Fruit fly (Drosophila melanogaster) whole organism, embryonic: ENCODE data around the gene trx.

Experiments used
- Bdp1 ChIP-seq: fragments of 200-800 bp; sonication (Bioruptor generic); optimal IDR thresholded peaks from 3 replicates; lab custom pipeline; 2016; ENCODE audit warnings: missing biosample characterization, missing genetic modification characterization
- CG10209 ChIP-seq: fragments of 200-800 bp; sonication (Bioruptor generic); optimal IDR thresholded peaks from 3 replicates; lab custom pipeline; 2017; ENCODE audit warnings: missing biosample characterization, mild to moderate bottlenecking, missing genetic modification characterization, missing genetic modification reagents
- CG10267 ChIP-seq: fragments of 200-800 bp; sonication (Bioruptor generic); optimal IDR thresholded peaks from 2 replicates; lab custom pipeline; 2018; ENCODE audit warnings: missing biosample characterization, mild to moderate bottlenecking, missing genetic modification characterization, moderate library complexity
- CG10274 ChIP-seq: fragments of 200-800 bp; sonication (Bioruptor generic); optimal IDR thresholded peaks from 3 replicates; lab custom pipeline; 2017; ENCODE audit warnings: missing biosample characterization, mild to moderate bottlenecking, missing genetic modification characterization
- CG11085 ChIP-seq: fragments of 200-800 bp; sonication (Bioruptor generic); IDR thresholded peaks from 2 replicates; pipeline ENCODE4 v1.3.6; 2022; ENCODE audit warnings: missing biosample characterization, missing genetic modification characterization
- CG11504 ChIP-seq: fragments of 200-800 bp; sonication (Bioruptor generic); optimal IDR thresholded peaks from 3 replicates; lab custom pipeline; 2019; ENCODE audit warnings: missing biosample characterization, mild to moderate bottlenecking, missing genetic modification characterization, moderate library complexity
- CG12104 ChIP-seq: fragments of 200-800 bp; sonication (Bioruptor generic); optimal IDR thresholded peaks from 3 replicates; lab custom pipeline; 2016; ENCODE audit warnings: missing biosample characterization, missing genetic modification characterization
- CG14441 ChIP-seq: fragments of 200-800 bp; sonication (Bioruptor generic); IDR thresholded peaks from 2 replicates; pipeline ENCODE4 v1.3.6; 2022; ENCODE audit warnings: missing biosample characterization, missing genetic modification characterization
- CG15073 ChIP-seq: fragments of 200-800 bp; sonication (Bioruptor generic); optimal IDR thresholded peaks from 2 replicates; lab custom pipeline; 2016; ENCODE audit warnings: missing biosample characterization, missing genetic modification characterization
- CG15514 ChIP-seq: fragments of 200-800 bp; sonication (Bioruptor generic); optimal IDR thresholded peaks from 3 replicates; lab custom pipeline; 2017; ENCODE audit warnings: missing biosample characterization, missing genetic modification characterization, mild to moderate bottlenecking, moderate library complexity, missing genetic modification reagents
- CG18619 ChIP-seq: fragments of 200-800 bp; sonication (Bioruptor generic); optimal IDR thresholded peaks from 3 replicates; lab custom pipeline; 2017; ENCODE audit warnings: missing biosample characterization, mild to moderate bottlenecking, missing genetic modification characterization
- CG32772 ChIP-seq: fragments of 200-800 bp; sonication (Bioruptor generic); IDR thresholded peaks from 2 replicates; pipeline ENCODE4 v1.3.6; 2022; ENCODE audit warnings: missing biosample characterization, missing genetic modification characterization
- CG34422 ChIP-seq: fragments of 200-800 bp; sonication (Bioruptor generic); IDR thresholded peaks from 3 replicates; pipeline ENCODE4 v1.3.6; 2022; ENCODE audit warnings: missing biosample characterization, missing genetic modification characterization
- CG43689 ChIP-seq: fragments of 200-800 bp; sonication (Bioruptor generic); IDR thresholded peaks from 2 replicates; pipeline ENCODE4 v1.3.6; 2022; ENCODE audit warnings: missing biosample characterization, missing genetic modification characterization
- CG6654 ChIP-seq: fragments of 200-800 bp; sonication (Bioruptor generic); optimal IDR thresholded peaks from 2 replicates; lab custom pipeline; 2017; ENCODE audit warnings: missing biosample characterization, mild to moderate bottlenecking, missing genetic modification characterization
- CG6791 ChIP-seq: fragments of 200-800 bp; sonication (Bioruptor generic); IDR thresholded peaks from 3 replicates; pipeline ENCODE4 v1.3.6; 2022; ENCODE audit warnings: missing biosample characterization, missing genetic modification characterization; ENCODE audit not compliant: partially characterized antibody
- CG9437 ChIP-seq: fragments of 200-800 bp; sonication (Bioruptor generic); optimal IDR thresholded peaks from 2 replicates; lab custom pipeline; 2018; ENCODE audit warnings: missing biosample characterization, mild to moderate bottlenecking, missing genetic modification characterization
- CHES-1-like ChIP-seq: fragments of 200-800 bp; sonication (Bioruptor generic); optimal IDR thresholded peaks from 2 replicates; lab custom pipeline; 2016; ENCODE audit warnings: missing biosample characterization, missing genetic modification characterization
- Doc3 ChIP-seq: fragments of 200-800 bp; sonication (Bioruptor generic); IDR thresholded peaks from 3 replicates; pipeline ENCODE4 v1.3.6; 2022; ENCODE audit warnings: missing biosample characterization, missing genetic modification characterization; ENCODE audit not compliant: partially characterized antibody
- HHEX ChIP-seq: fragments of 200-800 bp; sonication (Bioruptor generic); optimal IDR thresholded peaks from 3 replicates; lab custom pipeline; 2017; ENCODE audit warnings: missing biosample characterization, mild to moderate bottlenecking, missing genetic modification characterization, missing genetic modification reagents
- Hmr ChIP-seq: fragments of 200-800 bp; sonication (Bioruptor generic); optimal IDR thresholded peaks from 3 replicates; lab custom pipeline; 2017; ENCODE audit warnings: mild to moderate bottlenecking, missing biosample characterization, missing genetic modification reagents, missing genetic modification characterization
- Hsf ChIP-seq: fragments of 200-800 bp; sonication (Bioruptor generic); optimal IDR thresholded peaks from 3 replicates; lab custom pipeline; 2016; ENCODE audit warnings: missing biosample characterization, missing genetic modification characterization
- Jarid2 ChIP-seq: fragments of 200-800 bp; sonication (Bioruptor generic); optimal IDR thresholded peaks from 3 replicates; lab custom pipeline; 2017; ENCODE audit warnings: mild to moderate bottlenecking, missing biosample characterization, missing genetic modification reagents, missing genetic modification characterization
- TFAM ChIP-seq: fragments of 200-800 bp; sonication (Bioruptor generic); optimal IDR thresholded peaks from 2 replicates; lab custom pipeline; 2017; ENCODE audit warnings: missing biosample characterization, missing genetic modification characterization, inconsistent platforms
- ac ChIP-seq: fragments of 200-800 bp; sonication (Bioruptor generic); optimal IDR thresholded peaks from 3 replicates; lab custom pipeline; 2017; ENCODE audit warnings: missing biosample characterization, mild to moderate bottlenecking, missing genetic modification characterization
- az2 ChIP-seq: fragments of 200-800 bp; sonication (Bioruptor generic); optimal IDR thresholded peaks from 3 replicates; lab custom pipeline; 2016; ENCODE audit warnings: missing biosample characterization, missing genetic modification characterization
- br ChIP-seq: fragments of >200 bp; optimal IDR thresholded peaks from 2 replicates; lab custom pipeline; 2017
- cato ChIP-seq: fragments of 200-800 bp; sonication (Bioruptor generic); optimal IDR thresholded peaks from 2 replicates; lab custom pipeline; 2016; ENCODE audit warnings: missing biosample characterization, missing genetic modification characterization, borderline replicate concordance
- dati ChIP-seq: fragments of 200-800 bp; sonication (Bioruptor generic); IDR thresholded peaks from 2 replicates; pipeline ENCODE4 v1.3.6; 2022; ENCODE audit warnings: missing biosample characterization, missing genetic modification characterization
- dimm ChIP-seq: fragments of 200-800 bp; sonication (Bioruptor generic); IDR thresholded peaks from 2 replicates; pipeline ENCODE4 v1.3.6; 2022; ENCODE audit warnings: missing biosample characterization, missing genetic modification characterization
- en ChIP-seq: fragments of 200-800 bp; sonication (Bioruptor generic); optimal IDR thresholded peaks from 2 replicates; lab custom pipeline; 2016; ENCODE audit warnings: missing biosample characterization, missing genetic modification characterization
- eyg ChIP-seq: fragments of 200-800 bp; sonication (Bioruptor generic); optimal IDR thresholded peaks from 3 replicates; lab custom pipeline; 2016; ENCODE audit warnings: missing biosample characterization, missing genetic modification characterization
- fd96Cb ChIP-seq: fragments of 200-800 bp; sonication (Bioruptor generic); optimal IDR thresholded peaks from 2 replicates; lab custom pipeline; 2018; ENCODE audit warnings: missing biosample characterization, mild to moderate bottlenecking, missing genetic modification characterization, moderate library complexity
- fu2 ChIP-seq: fragments of 200-800 bp; sonication (Bioruptor generic); optimal IDR thresholded peaks from 2 replicates; lab custom pipeline; 2016; ENCODE audit warnings: missing biosample characterization, missing genetic modification characterization
- gce ChIP-seq: fragments of 200-800 bp; sonication (Bioruptor generic); IDR thresholded peaks from 3 replicates; pipeline ENCODE4 v1.3.6; 2022; ENCODE audit warnings: missing biosample characterization, missing genetic modification characterization
- ham ChIP-seq: fragments of 200-800 bp; sonication (Bioruptor generic); IDR thresholded peaks from 2 replicates; pipeline ENCODE4 v1.3.6; 2022; ENCODE audit warnings: missing biosample characterization, missing genetic modification characterization
- hb ChIP-seq: fragments of 200-800 bp; sonication (Bioruptor generic); IDR thresholded peaks from 3 replicates; pipeline ENCODE4 v1.3.6; 2022; ENCODE audit warnings: missing biosample characterization, missing genetic modification characterization; ENCODE audit not compliant: partially characterized antibody
- her ChIP-seq: fragments of 200-800 bp; sonication (Bioruptor generic); optimal IDR thresholded peaks from 2 replicates; lab custom pipeline; 2016; ENCODE audit warnings: missing biosample characterization, missing genetic modification characterization
- hth ChIP-seq: fragments of >200 bp; optimal IDR thresholded peaks from 2 replicates; lab custom pipeline; 2017; ENCODE audit warnings: inconsistent platforms
- klu ChIP-seq: fragments of 200-800 bp; sonication (Bioruptor generic); IDR thresholded peaks from 2 replicates; pipeline ENCODE4 v1.3.6; 2022; ENCODE audit warnings: missing biosample characterization, missing genetic modification characterization
- p53 ChIP-seq: fragments of 200-800 bp; sonication (Bioruptor generic); optimal IDR thresholded peaks from 2 replicates; lab custom pipeline; 2016; ENCODE audit warnings: missing biosample characterization, missing genetic modification characterization
- pfk ChIP-seq: fragments of 200-800 bp; sonication (Bioruptor generic); optimal IDR thresholded peaks from 2 replicates; lab custom pipeline; 2018; ENCODE audit warnings: missing biosample characterization, mild to moderate bottlenecking, missing genetic modification characterization, moderate library complexity
- pita ChIP-seq: fragments of 200-800 bp; sonication (Bioruptor generic); optimal IDR thresholded peaks from 2 replicates; lab custom pipeline; 2017; ENCODE audit warnings: missing biosample characterization, mild to moderate bottlenecking, missing genetic modification characterization
- sr ChIP-seq: fragments of 200-800 bp; sonication (Bioruptor generic); IDR thresholded peaks from 3 replicates; pipeline ENCODE4 v1.3.6; 2022; ENCODE audit warnings: missing biosample characterization, missing genetic modification characterization
- stc ChIP-seq: fragments of 200-800 bp; sonication (Bioruptor generic); IDR thresholded peaks from 2 replicates; pipeline ENCODE4 v1.3.6; 2022; ENCODE audit warnings: missing biosample characterization, missing genetic modification characterization
- stwl ChIP-seq: fragments of 200-800 bp; sonication (Bioruptor generic); optimal IDR thresholded peaks from 3 replicates; lab custom pipeline; 2018; ENCODE audit warnings: missing biosample characterization, mild to moderate bottlenecking, missing genetic modification characterization, moderate library complexity
- sug ChIP-seq: fragments of 200-800 bp; optimal IDR thresholded peaks from 2 replicates; lab custom pipeline; 2019; ENCODE audit warnings: missing biosample characterization, mild to moderate bottlenecking, missing genetic modification characterization, moderate library complexity
- tin ChIP-seq: fragments of 200-800 bp; sonication (Bioruptor generic); optimal IDR thresholded peaks from 3 replicates; lab custom pipeline; 2016; ENCODE audit warnings: missing biosample characterization, missing genetic modification characterization
- tio ChIP-seq: fragments of 200-800 bp; sonication (Bioruptor generic); optimal IDR thresholded peaks from 2 replicates; lab custom pipeline; 2017; ENCODE audit warnings: missing biosample characterization, missing genetic modification characterization, inconsistent platforms
- trem ChIP-seq: fragments of 200-800 bp; optimal IDR thresholded peaks from 3 replicates; lab custom pipeline; 2019; ENCODE audit warnings: missing biosample characterization, mild to moderate bottlenecking, missing genetic modification characterization, moderate library complexity
- trh ChIP-seq: fragments of 200-800 bp; sonication (Bioruptor generic); optimal IDR thresholded peaks from 2 replicates; lab custom pipeline; 2016; ENCODE audit warnings: missing biosample characterization, missing genetic modification characterization
- vvl ChIP-seq: fragments of 200-800 bp; sonication (Bioruptor generic); IDR thresholded peaks from 2 replicates; pipeline ENCODE4 v1.3.6; 2022; ENCODE audit warnings: missing biosample characterization, missing genetic modification characterization
- zfh2 ChIP-seq: fragments of 200-800 bp; sonication (Bioruptor generic); optimal IDR thresholded peaks from 2 replicates; lab custom pipeline; 2016; ENCODE audit warnings: missing biosample characterization, missing genetic modification characterization

The trx gene

dm6 chr3R:14308801-14309217 is 22.1 kb upstream of the trx start, which contains the start of gene Polr2I (continued):
- no peak for TF ChIP-seq Doc3 (GFP tag; lab: Robert Waterston, UW)
- TF ChIP-seq CG43689 (GFP tag; lab: Robert Waterston, UW) = no peak
- TF ChIP-seq vvl (GFP tag; lab: Robert Waterston, UW) = peak; percentile 67
- TF ChIP-seq klu (GFP tag; lab: Robert Waterston, UW) = no peak
- peak; percentile 12 for TF ChIP-seq CG12104
- no peak for TF ChIP-seq dati (GFP tag; lab: Robert Waterston, UW)
- TF ChIP-seq her (GFP tag; lab: Kevin White, UChicago) = no peak
- TF ChIP-seq Bdp1 = no peak
- no peak for TF ChIP-seq hth (lab: Kevin White, UChicago)
- TF ChIP-seq CG10209 = peak; percentile 40
- no peak for TF ChIP-seq tio
- peak; percentile 12 for TF ChIP-seq trem (tag; lab: Kevin White, UChicago)
- TF ChIP-seq CG6654 (GFP tag; lab: Kevin White, UChicago) = no peak
- TF ChIP-seq sr = no peak
- no peak for TF ChIP-seq zfh2
- TF ChIP-seq CG10274 (GFP tag; lab: Kevin White, UChicago) = no peak
- TF ChIP-seq CG6791 = no peak
- no peak for TF ChIP-seq CG11504 (tag; lab: Kevin White, UChicago)
- peak; percentile 37 for TF ChIP-seq az2 (GFP tag; lab: Kevin White, UChicago)
- TF ChIP-seq Hmr = peak; percentile 35
- no peak for TF ChIP-seq TFAM (GFP tag; lab: Kevin White, UChicago)
- no peak for TF ChIP-seq fu2 (GFP tag; lab: Kevin White, UChicago)
- TF ChIP-seq Hsf (GFP tag; lab: Kevin White, UChicago) = peak; percentile 13
- TF ChIP-seq trh (GFP tag; lab: Kevin White, UChicago) = no peak
- TF ChIP-seq CG15073 (GFP tag; lab: Kevin White, UChicago) = no peak
- no peak for TF ChIP-seq br (lab: Kevin White, UChicago)
- TF ChIP-seq CG18619 (GFP tag; lab: Kevin White, UChicago) = peak; percentile 21
- TF ChIP-seq Jarid2 = no peak
- no peak for TF ChIP-seq eyg
- peak; percentile 14 for TF ChIP-seq stwl
- TF ChIP-seq cato (GFP tag; lab: Kevin White, UChicago) = no peak
- peak; percentile 25 for TF ChIP-seq tin (GFP tag; lab: Kevin White, UChicago)
- TF ChIP-seq dimm = no peak
- TF ChIP-seq en (GFP tag; lab: Kevin White, UChicago) = no peak
- peak; percentile 23 for TF ChIP-seq CG10267 (tag; lab: Kevin White, UChicago)
- TF ChIP-seq p53 (GFP tag; lab: Kevin White, UChicago) = no peak
- TF ChIP-seq pita (GFP tag; lab: Kevin White, UChicago) = no peak
- no peak for TF ChIP-seq stc (GFP tag; lab: Robert Waterston, UW)
- TF ChIP-seq CG34422 (GFP tag; lab: Robert Waterston, UW) = peak; percentile 59; the same call in 1 of the 3 replicates
- peak; percentile 28 for TF ChIP-seq CG9437 (GFP tag; lab: Kevin White, UChicago)
- TF ChIP-seq HHEX (GFP tag; lab: Kevin White, UChicago) = no peak
- no peak for TF ChIP-seq ac (GFP tag; lab: Kevin White, UChicago)
- TF ChIP-seq CHES-1-like (GFP tag; lab: Kevin White, UChicago) = no peak
- no peak for TF ChIP-seq CG15514
- TF ChIP-seq CG32772 (GFP tag; lab: Robert Waterston, UW) = no peak
- no peak for TF ChIP-seq CG11085 (GFP tag; lab: Robert Waterston, UW)
- no peak for TF ChIP-seq hb (GFP tag; lab: Robert Waterston, UW)
- no peak for TF ChIP-seq pfk (GFP tag; lab: Kevin White, UChicago)
- no peak for TF ChIP-seq ham
- no peak for TF ChIP-seq CG14441 (GFP tag; lab: Robert Waterston, UW)
- TF ChIP-seq sug (tag; lab: Kevin White, UChicago) = peak; percentile 34
- TF ChIP-seq fd96Cb (tag; lab: Kevin White, UChicago) = peak; percentile 28
- TF ChIP-seq gce (GFP tag; lab: Robert Waterston, UW) = no peak
